Worm (Caenorhabditis elegans): ENCODE measurements around the gene Y43F8C.16.

Gene Y43F8C.16

ce11 chrV:19691954-19692353 lies 23.4 kb downstream of the Y43F8C.16 start:
- TF ChIP-seq ama-1 (optimal IDR thresholded peaks at IDR 0.05) (no peak), ceh-28 (tag; optimal IDR thresholded peaks at IDR 0.05) (peak; percentile 74), F26F4.8 (GFP tag; conservative IDR thresholded peaks at IDR 0.05) (no peak)

- TF ChIP-seq ceh-28 (tag; optimal IDR thresholded peaks at IDR 0.05), result peak; percentile 88
- no peak for TF ChIP-seq F49E8.2 (tag; optimal IDR thresholded peaks at IDR 0.05; ENCODE audit: borderline replicate concordance)
- TF ChIP-seq hlh-11 (tag; optimal IDR thresholded peaks at IDR 0.05), result no peak
- no peak for TF ChIP-seq dmd-6 (GFP tag; IDR thresholded peaks at IDR 0.05)
- no peak for TF ChIP-seq snpc-4 (tag; optimal IDR thresholded peaks at IDR 0.05)
Observed at ce11 chrV:19691271-19691886, 23.9 kb downstream of the Y43F8C.16 start.

ce11 chrV:19674543-19674942 lies 40.8 kb downstream of the Y43F8C.16 start, which contains the start of gene mrp-7:
Gene mrp-7, plus strand, starts transcription at chrV:19674843.
- TF ChIP-seq zip-2 (tag; optimal IDR thresholded peaks at IDR 0.05), result no peak
- no peak for TF ChIP-seq egl-27 (tag; optimal IDR thresholded peaks at IDR 0.05)
- no peak for TF ChIP-seq cey-2 (tag; optimal IDR thresholded peaks at IDR 0.05; ENCODE audit: borderline replicate concordance, insufficient read depth)
- TF ChIP-seq nhr-41 (GFP tag; IDR thresholded peaks at IDR 0.05), result no peak
- no peak for TF ChIP-seq ZK546.5 (tag; optimal IDR thresholded peaks at IDR 0.05)
- no peak for TF ChIP-seq skn-1 (tag; optimal IDR thresholded peaks at IDR 0.05)
- TF ChIP-seq lin-1 (GFP tag; IDR thresholded peaks at IDR 0.05), result no peak
- no peak for TF ChIP-seq ceh-82 (tag; optimal IDR thresholded peaks at IDR 0.05)
- TF ChIP-seq zfp-2 (tag; optimal IDR thresholded peaks at IDR 0.05), result no peak
- no peak for TF ChIP-seq T26A8.4 (GFP tag; IDR thresholded peaks at IDR 0.05)
- no peak for TF ChIP-seq aly-2 (tag; optimal IDR thresholded peaks at IDR 0.05)

- TF ChIP-seq dmd-8 (GFP tag; IDR thresholded peaks at IDR 0.05) (no peak), pqm-1 (tag; optimal IDR thresholded peaks at IDR 0.05) (peak; percentile 32), mes-2 (tag; optimal IDR thresholded peaks at IDR 0.05; ENCODE audit: poor library complexity, severe bottlenecking) (peak; percentile 11), unc-62 (GFP tag; optimal IDR thresholded peaks at IDR 0.05 in 1 of 2) (peak in 1 of 2 experiments; percentile 72), unc-62 (tag; optimal IDR thresholded peaks at IDR 0.05) (no peak), R02D3.7 (tag; optimal IDR thresholded peaks at IDR 0.05) (no peak)
Observed at ce11 chrV:19673298-19673903, 41.9 kb downstream of the Y43F8C.16 start.

ce11 chrV:19672357-19672756 lies 43.0 kb downstream of the Y43F8C.16 start:
- TF ChIP-seq Y105C5A.15 (GFP tag; IDR thresholded peaks at IDR 0.05) (no peak), zip-2 (tag; optimal IDR thresholded peaks at IDR 0.05) (no peak), mes-2 (tag; optimal IDR thresholded peaks at IDR 0.05; ENCODE audit: poor library complexity, severe bottlenecking) (no peak), lin-39 (tag; optimal IDR thresholded peaks at IDR 0.05) (no peak), php-3 (GFP tag; IDR thresholded peaks at IDR 0.05) (0 out of 2 replicates have a peak, but pooled peaks have one; percentile 7), dpl-1 (GFP tag; optimal IDR thresholded peaks at IDR 0.05) (no peak), F26F4.8 (GFP tag; conservative IDR thresholded peaks at IDR 0.05) (no peak), dve-1 (tag; optimal IDR thresholded peaks at IDR 0.05; ENCODE audit: insufficient read depth) (peak; percentile 43), saeg-2 (GFP tag; IDR thresholded peaks at IDR 0.05) (no peak), nhr-102 (tag; optimal IDR thresholded peaks at IDR 0.05) (peak; percentile 47), hlh-11 (tag; optimal IDR thresholded peaks at IDR 0.05) (peak; percentile 66), pqm-1 (tag; optimal IDR thresholded peaks at IDR 0.05) (peak; percentile 91), dmd-6 (GFP tag; IDR thresholded peaks at IDR 0.05) (peak; percentile 64; the same call in 1 of the 2 replicates), gei-8 (GFP tag; optimal IDR thresholded peaks at IDR 0.05) (no peak), duxl-1 (tag; optimal IDR thresholded peaks at IDR 0.05; ENCODE audit: poor library complexity) (no peak), mep-1 (tag; optimal IDR thresholded peaks at IDR 0.05) (peak; percentile 12), cey-2 (tag; optimal IDR thresholded peaks at IDR 0.05; ENCODE audit: borderline replicate concordance, insufficient read depth) (no peak), Y5F2A.4 (GFP tag; optimal IDR thresholded peaks at IDR 0.05) (no peak), fkh-10 (GFP tag; optimal IDR thresholded peaks at IDR 0.05) (no peak), nhr-48 (tag; optimal IDR thresholded peaks at IDR 0.05) (no peak), daf-16 (GFP tag; optimal IDR thresholded peaks at IDR 0.05) (no peak), daf-16 (tag; optimal IDR thresholded peaks at IDR 0.05) (peak; percentile 47)
